Fruit fly (Drosophila melanogaster) whole organism, pupa: Measurements from ENCODE around the gene CG11398.

Source experiments
- CG13204 ChIP-seq: fragments of 200-800 bp; sonication (Bioruptor generic); optimal IDR thresholded peaks from 2 replicates; lab custom pipeline; 2018; ENCODE audit warnings: missing biosample characterization, mild to moderate bottlenecking, missing genetic modification characterization, moderate library complexity
- CG14655 ChIP-seq: fragments of 200-800 bp; sonication (Bioruptor generic); optimal IDR thresholded peaks from 3 replicates; lab custom pipeline; 2017; ENCODE audit warnings: mild to moderate bottlenecking, missing biosample characterization, missing genetic modification reagents, missing genetic modification characterization
- CG34367 ChIP-seq: fragments of 200-800 bp; sonication (Bioruptor generic); optimal IDR thresholded peaks from 2 replicates; lab custom pipeline; 2018; ENCODE audit warnings: missing biosample characterization, mild to moderate bottlenecking, missing genetic modification characterization
- CG9948 ChIP-seq: fragments of 200-800 bp; sonication (Bioruptor generic); optimal IDR thresholded peaks from 2 replicates; lab custom pipeline; 2018; ENCODE audit warnings: missing biosample characterization, mild to moderate bottlenecking, missing genetic modification characterization, moderate library complexity
- EcR ChIP-seq: fragments of 200-800 bp; sonication (Bioruptor generic); optimal IDR thresholded peaks from 3 replicates; lab custom pipeline; 2019; ENCODE audit warnings: missing biosample characterization, missing genetic modification characterization, mild to moderate bottlenecking, moderate library complexity, missing genetic modification reagents

DNA sequence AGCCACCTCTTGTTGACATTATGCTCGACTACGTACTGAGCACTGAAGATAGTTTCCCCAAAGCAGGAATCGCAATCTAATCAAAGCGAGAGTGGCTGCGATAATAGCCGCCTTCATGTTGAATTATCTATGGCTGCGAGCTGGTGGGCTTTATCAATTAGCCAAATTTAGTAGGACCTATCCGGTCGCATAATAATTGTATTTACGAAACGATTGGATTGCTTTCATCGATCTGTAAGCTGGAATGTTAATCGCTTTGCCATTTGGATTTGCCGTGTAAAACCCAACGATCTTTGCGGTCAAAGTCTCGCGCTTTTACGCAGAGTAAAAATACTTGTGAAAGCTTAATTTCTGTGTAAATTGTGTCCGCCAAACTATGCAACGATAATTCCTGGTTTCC lies 39.0 kb downstream of the CG11398 start, which contains the start of gene CG11384:
- TF ChIP-seq CG34367 (tag; lab: Kevin White, UChicago) (no peak), CG13204 (no peak), CG14655 (GFP tag; lab: Kevin White, UChicago) (no peak), EcR (no peak), CG9948 (tag; lab: Kevin White, UChicago) (no peak)
